Worm (Caenorhabditis elegans) whole organism, late embryonic: ENCODE data around the gene col-113.

Experiments
- C08G9.2 ChIP-seq: sonication (generic microtip); optimal IDR thresholded peaks from 2 replicates; lab custom pipeline; 2016; ENCODE audit warnings: mild to moderate bottlenecking, missing genetic modification characterization, moderate library complexity, missing compliant biosample characterization
- C38D4.7 ChIP-seq: fragments of 200-800 bp; sonication (Bioruptor generic); optimal IDR thresholded peaks from 2 replicates; lab custom pipeline; 2018; ENCODE audit warnings: mild to moderate bottlenecking, missing genetic modification characterization, moderate library complexity, missing compliant biosample characterization
- T23F11.4 ChIP-seq: fragments of 200-800 bp; sonication (Bioruptor generic); optimal IDR thresholded peaks from 2 replicates; lab custom pipeline; 2018; ENCODE audit warnings: mild to moderate bottlenecking, missing genetic modification characterization, missing compliant biosample characterization
- ahr-1 ChIP-seq: sonication (generic microtip); optimal IDR thresholded peaks from 2 replicates; lab custom pipeline; 2016; ENCODE audit warnings: missing genetic modification characterization, missing compliant biosample characterization
- ceh-19 ChIP-seq: fragments of 200-800 bp; sonication (Bioruptor generic); optimal IDR thresholded peaks from 2 replicates; lab custom pipeline; 2018; ENCODE audit warnings: mild to moderate bottlenecking, missing genetic modification characterization, missing compliant biosample characterization
- ceh-2 ChIP-seq: sonication (generic microtip); optimal IDR thresholded peaks from 2 replicates; lab custom pipeline; 2016; ENCODE audit warnings: missing genotype, missing genetic modification characterization, missing compliant biosample characterization
- ceh-24 ChIP-seq: sonication (generic microtip); optimal IDR thresholded peaks from 2 replicates; lab custom pipeline; 2016; ENCODE audit warnings: mild to moderate bottlenecking, missing genetic modification characterization, missing compliant biosample characterization
- ceh-30 ChIP-seq: fragments of 150-350 bp; optimal IDR thresholded peaks from 2 replicates; lab custom pipeline; 2014; ENCODE audit warnings: missing biosample characterization, missing genetic modification characterization
- ceh-48 ChIP-seq: sonication (generic microtip); optimal IDR thresholded peaks from 2 replicates; lab custom pipeline; 2016; ENCODE audit warnings: missing genetic modification characterization, inconsistent platforms, missing compliant biosample characterization
- ceh-6 ChIP-seq: fragments of 200-800 bp; sonication (Bioruptor generic); optimal IDR thresholded peaks from 2 replicates; lab custom pipeline; 2018; ENCODE audit warnings: mild to moderate bottlenecking, missing genetic modification characterization, missing compliant biosample characterization
- che-1 ChIP-seq: sonication (generic microtip); optimal IDR thresholded peaks from 2 replicates; lab custom pipeline; 2016; ENCODE audit warnings: mild to moderate bottlenecking, missing genetic modification characterization, missing compliant biosample characterization
- dmd-4 ChIP-seq: sonication (generic microtip); optimal IDR thresholded peaks from 2 replicates; lab custom pipeline; 2016; ENCODE audit warnings: borderline replicate concordance, missing genetic modification characterization, missing compliant biosample characterization
- ets-4 ChIP-seq: sonication (generic microtip); optimal IDR thresholded peaks from 2 replicates; lab custom pipeline; 2016; ENCODE audit warnings: missing genetic modification characterization, missing compliant biosample characterization
- eyg-1 ChIP-seq: sonication (generic microtip); optimal IDR thresholded peaks from 2 replicates; lab custom pipeline; 2016; ENCODE audit warnings: missing genotype, missing genetic modification characterization, missing compliant biosample characterization
- fax-1 ChIP-seq: sonication (generic microtip); optimal IDR thresholded peaks from 2 replicates; lab custom pipeline; 2016; ENCODE audit warnings: missing genotype, missing genetic modification characterization, missing compliant biosample characterization
- fkh-10 ChIP-seq: fragments of 150-350 bp; optimal IDR thresholded peaks from 2 replicates; lab custom pipeline; 2014; ENCODE audit warnings: missing biosample characterization, missing genetic modification reagents, missing genetic modification characterization
- fkh-6 ChIP-seq: sonication (generic microtip); optimal IDR thresholded peaks from 2 replicates; lab custom pipeline; 2016; ENCODE audit warnings: missing genetic modification characterization, missing compliant biosample characterization
- hlh-13 ChIP-seq: fragments of 200-800 bp; sonication (Bioruptor generic); optimal IDR thresholded peaks from 2 replicates; lab custom pipeline; 2018; ENCODE audit warnings: mild to moderate bottlenecking, missing genetic modification characterization, missing compliant biosample characterization
- hlh-15 ChIP-seq: sonication (generic microtip); optimal IDR thresholded peaks from 2 replicates; lab custom pipeline; 2016; ENCODE audit warnings: missing genetic modification characterization, missing compliant biosample characterization
- hlh-30 ChIP-seq: sonication (generic microtip); optimal IDR thresholded peaks from 2 replicates; lab custom pipeline; 2017; ENCODE audit warnings: antibody characterized with exemption, missing genetic modification characterization, missing compliant biosample characterization; ENCODE audit not compliant: insufficient read depth
- nfya-1 ChIP-seq: sonication (generic microtip); optimal IDR thresholded peaks from 2 replicates; lab custom pipeline; 2017; ENCODE audit warnings: missing genetic modification characterization, mild to moderate bottlenecking, missing compliant biosample characterization, antibody characterized with exemption, moderate library complexity
- nhr-232 ChIP-seq: sonication (generic microtip); optimal IDR thresholded peaks from 2 replicates; lab custom pipeline; 2016; ENCODE audit warnings: missing genetic modification characterization, missing compliant biosample characterization
- npax-4 ChIP-seq: sonication (generic microtip); optimal IDR thresholded peaks from 2 replicates; lab custom pipeline; 2016; ENCODE audit warnings: missing genetic modification characterization, missing compliant biosample characterization
- odd-2 ChIP-seq: sonication (generic microtip); optimal IDR thresholded peaks from 2 replicates; lab custom pipeline; 2017; ENCODE audit warnings: antibody characterized with exemption, mild to moderate bottlenecking, missing genetic modification characterization, missing compliant biosample characterization
- pat-9 ChIP-seq: fragments of 200-800 bp; sonication (Bioruptor generic); optimal IDR thresholded peaks from 2 replicates; lab custom pipeline; 2018; ENCODE audit warnings: mild to moderate bottlenecking, missing genetic modification characterization, moderate library complexity, missing compliant biosample characterization
- pha-2 ChIP-seq: sonication (generic microtip); optimal IDR thresholded peaks from 2 replicates; lab custom pipeline; 2017; ENCODE audit warnings: mild to moderate bottlenecking, missing genetic modification characterization, missing compliant biosample characterization
- ref-2 ChIP-seq: sonication (generic microtip); optimal IDR thresholded peaks from 2 replicates; lab custom pipeline; 2016; ENCODE audit warnings: missing genetic modification characterization, missing compliant biosample characterization
- rnt-1 ChIP-seq: sonication (generic microtip); optimal IDR thresholded peaks from 2 replicates; lab custom pipeline; 2016; ENCODE audit warnings: missing genetic modification characterization, missing compliant biosample characterization
- sdc-2 ChIP-seq: sonication (generic microtip); optimal IDR thresholded peaks from 2 replicates; lab custom pipeline; 2016; ENCODE audit warnings: missing genotype, missing genetic modification characterization, missing compliant biosample characterization
- sox-2 ChIP-seq: fragments of 200-800 bp; sonication (Bioruptor generic); IDR thresholded peaks from 2 replicates; pipeline ENCODE4 v1.3.6; 2022; ENCODE audit warnings: missing genetic modification reagents, missing genetic modification characterization, missing compliant biosample characterization
- tbx-7 ChIP-seq: sonication (generic microtip); optimal IDR thresholded peaks from 2 replicates; lab custom pipeline; 2016; ENCODE audit warnings: missing genotype, missing genetic modification characterization, missing compliant biosample characterization
- unc-55 ChIP-seq: sonication (generic microtip); optimal IDR thresholded peaks from 2 replicates; lab custom pipeline; 2017; ENCODE audit warnings: missing biosample characterization, missing genetic modification reagents, missing genetic modification characterization
- unc-86 ChIP-seq: sonication (generic microtip); optimal IDR thresholded peaks from 2 replicates; lab custom pipeline; 2016; ENCODE audit warnings: missing genetic modification characterization, missing compliant biosample characterization

Gene col-113

ce11 chrIV:7173489-7173888 lies 21.2 kb upstream of the col-113 start, which contains the start of gene str-1:
Gene str-1, plus strand, starts transcription at chrIV:7173789.
- TF ChIP-seq pha-2 (tag; lab: Kevin White, UChicago): no peak

ce11 chrIV:7171222-7171621 lies 18.9 kb upstream of the col-113 start, which contains the start of gene str-220:
Gene str-220, minus strand, starts transcription at chrIV:7171322.
- no peak for TF ChIP-seq ceh-2 (tag; lab: Kevin White, UChicago)
- TF ChIP-seq fkh-10 (GFP tag; lab: Kevin White, UChicago): no peak
- no peak for TF ChIP-seq C38D4.7
- TF ChIP-seq rnt-1 (tag; lab: Kevin White, UChicago): no peak
- TF ChIP-seq C08G9.2 (tag; lab: Kevin White, UChicago): no peak
- no peak for TF ChIP-seq hlh-30 (tag; lab: Kevin White, UChicago)
- TF ChIP-seq sox-2: no peak
- no peak for TF ChIP-seq ceh-48 (tag; lab: Kevin White, UChicago)
- no peak for TF ChIP-seq dmd-4
- TF ChIP-seq pat-9 (tag; lab: Kevin White, UChicago): no peak
- no peak for TF ChIP-seq ets-4 (tag; lab: Kevin White, UChicago)
- TF ChIP-seq nfya-1 (tag; lab: Kevin White, UChicago): no peak
- no peak for TF ChIP-seq fkh-6 (tag; lab: Kevin White, UChicago)
- TF ChIP-seq ceh-30: no peak
- no peak for TF ChIP-seq tbx-7 (tag; lab: Kevin White, UChicago)
- no peak for TF ChIP-seq nhr-232 (tag; lab: Kevin White, UChicago)
- no peak for TF ChIP-seq ahr-1 (tag; lab: Kevin White, UChicago)
- no peak for TF ChIP-seq npax-4 (tag; lab: Kevin White, UChicago)

ce11 chrIV:7167983-7168760 lies 15.9 kb upstream of the col-113 start, which contains the start of gene skr-16:
Gene skr-16, plus strand, starts transcription at chrIV:7168710.
- no peak for TF ChIP-seq ahr-1 (tag; lab: Kevin White, UChicago)
- TF ChIP-seq hlh-30 (tag; lab: Kevin White, UChicago): peak; percentile 45

ce11 chrIV:7166553-7166952 lies 14.2 kb upstream of the col-113 start, which contains the start of gene C42D4.18:
Gene C42D4.18, plus strand, starts transcription at chrIV:7166783.
- TF ChIP-seq hlh-30 (tag; lab: Kevin White, UChicago): peak; percentile 4
- no peak for TF ChIP-seq che-1 (tag; lab: Kevin White, UChicago)

- TF ChIP-seq pat-9 (tag; lab: Kevin White, UChicago) (no peak), nhr-232 (tag; lab: Kevin White, UChicago) (no peak), unc-55 (GFP tag; lab: Kevin White, UChicago) (no peak), ceh-6 (GFP tag; lab: Kevin White, UChicago) (no peak), sdc-2 (tag; lab: Kevin White, UChicago) (no peak), ceh-19 (GFP tag; lab: Kevin White, UChicago) (no peak), unc-86 (tag; lab: Kevin White, UChicago) (no peak), fax-1 (tag; lab: Kevin White, UChicago) (no peak), che-1 (tag; lab: Kevin White, UChicago) (no peak), eyg-1 (tag; lab: Kevin White, UChicago) (no peak), hlh-13 (GFP tag; lab: Kevin White, UChicago) (no peak), ceh-24 (tag; lab: Kevin White, UChicago) (no peak), odd-2 (no peak), fkh-10 (GFP tag; lab: Kevin White, UChicago) (no peak), ref-2 (no peak), T23F11.4 (GFP tag; lab: Kevin White, UChicago) (no peak), ceh-48 (tag; lab: Kevin White, UChicago) (no peak), hlh-15 (tag; lab: Kevin White, UChicago) (no peak)
These were observed 13.4 kb upstream of the col-113 start, which contains the start of gene rpc-1 for ce11 chrIV:7165723-7166122. Gene rpc-1, minus strand, starts transcription at chrIV:7165748.
